Worm (Caenorhabditis elegans) whole organism, dauer: ENCODE results near the gene F21A3.4.

Source experiments
- unc-62 ChIP-seq: sonication (generic microtip); optimal IDR thresholded peaks from 2 replicates; lab custom pipeline; 2017; ENCODE audit warnings: missing biosample characterization, missing genetic modification reagents, missing genetic modification characterization

The F21A3.4 gene

DNA sequence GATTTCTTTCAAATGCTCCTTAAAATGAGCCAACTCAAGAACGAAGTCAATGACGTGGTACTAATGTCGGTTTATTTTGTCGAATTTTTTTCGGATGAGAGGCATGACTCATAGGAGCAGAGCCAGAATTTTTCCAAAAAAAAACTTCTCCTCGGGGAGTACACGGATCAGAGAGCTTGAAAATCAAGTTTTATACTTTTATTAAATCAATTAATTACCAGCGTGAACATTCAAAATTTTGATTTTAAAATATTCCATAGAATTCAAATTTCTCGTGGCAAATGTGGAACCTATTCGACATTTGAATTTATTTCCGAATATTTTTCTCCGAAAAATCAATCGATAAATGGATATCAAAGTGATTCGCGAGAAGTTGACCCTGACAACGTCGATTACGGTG, at the start of gene F21A3.4:
F21A3.4 (plus strand) TSS at position 301 of the 400 bp plus-strand sequence.
- no peak for TF ChIP-seq unc-62

DNA sequence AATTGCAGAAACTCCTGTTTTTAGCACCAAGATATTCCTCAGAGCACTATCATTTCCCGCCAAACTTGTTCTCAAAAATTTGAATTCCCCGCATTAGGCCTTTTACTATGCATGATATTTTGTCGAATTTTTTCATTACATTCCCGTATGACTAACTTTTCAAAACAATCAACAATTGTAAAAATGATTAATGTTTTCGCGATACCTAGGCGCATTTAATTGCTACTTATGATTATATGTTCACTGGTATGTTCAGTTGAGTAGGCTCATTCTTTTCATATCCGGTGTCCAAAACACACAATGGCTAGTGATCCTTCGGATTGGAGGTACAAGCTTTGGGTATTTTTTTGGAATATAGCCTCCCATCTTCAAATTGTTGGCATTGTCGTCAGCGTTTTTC, 48.7 kb upstream of the F21A3.4 start, which contains the start of gene srw-21:
srw-21 (plus strand) TSS at position 301 of the 400 bp plus-strand sequence.
- TF ChIP-seq unc-62: no peak

DNA sequence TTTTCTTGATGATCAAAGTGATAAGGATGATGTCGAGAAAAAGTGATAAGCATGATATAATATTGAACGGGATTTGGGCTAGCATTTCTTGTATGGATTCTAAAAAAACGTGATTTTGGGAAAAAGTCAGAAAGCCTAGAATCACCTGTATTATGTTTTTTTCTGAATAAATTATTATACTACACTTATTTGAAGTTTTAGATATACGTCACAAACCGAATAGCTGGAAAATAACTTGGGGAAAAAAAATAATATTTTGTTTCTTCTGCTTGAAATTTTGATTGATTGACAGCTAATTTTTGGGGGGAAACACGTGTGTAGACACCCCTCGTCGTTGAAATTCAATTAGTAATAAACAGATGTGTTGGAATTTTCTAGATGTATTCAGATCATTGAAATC, 43.9 kb upstream of the F21A3.4 start, which contains the start of gene str-264:
str-264 (minus strand) TSS at position 101 of the 400 bp plus-strand sequence.
- no peak for TF ChIP-seq unc-62

DNA sequence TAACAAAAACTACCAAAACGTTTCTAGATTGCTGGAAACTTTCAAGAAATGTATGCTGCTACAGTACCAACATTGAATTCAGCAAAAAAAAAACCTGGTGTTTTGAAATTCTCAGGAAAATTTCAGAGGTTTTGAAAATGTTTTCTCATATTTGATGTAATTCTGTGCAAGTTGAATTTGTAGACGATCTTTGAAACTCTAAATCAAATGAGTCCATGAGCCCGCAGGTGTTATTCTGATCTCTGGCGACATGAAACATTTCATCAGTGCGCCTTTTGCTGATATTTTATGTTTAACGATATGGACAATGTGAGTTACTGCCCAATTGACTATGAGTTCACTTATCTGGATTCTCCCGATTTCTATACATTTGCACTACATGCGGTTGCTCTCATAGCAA, 42.7 kb upstream of the F21A3.4 start, which contains the start of gene srh-218:
srh-218 (plus strand) TSS at position 301 of the 400 bp plus-strand sequence.
- no peak for TF ChIP-seq unc-62

DNA sequence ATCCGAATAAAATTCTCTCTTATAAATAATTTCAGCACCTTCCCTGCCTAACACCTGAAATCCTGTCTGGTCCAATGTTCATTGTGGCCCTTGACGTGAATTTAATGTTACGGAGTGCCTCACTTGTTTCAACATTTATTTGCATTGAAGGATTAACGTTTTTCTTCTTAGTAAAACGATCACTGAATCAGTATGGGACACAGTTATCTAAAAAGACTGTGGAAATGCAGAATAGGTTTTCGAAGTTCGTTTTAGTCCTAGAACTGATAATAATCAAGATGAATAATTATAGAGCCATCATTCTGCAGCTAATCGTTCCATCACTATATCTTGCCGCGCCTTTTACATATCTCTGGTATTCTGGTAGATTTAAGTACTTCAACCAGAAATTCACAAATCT, 41.3 kb upstream of the F21A3.4 start, which contains the start of gene srh-219:
srh-219 (plus strand) TSS at position 301 of the 400 bp plus-strand sequence.
- TF ChIP-seq unc-62: no peak

DNA sequence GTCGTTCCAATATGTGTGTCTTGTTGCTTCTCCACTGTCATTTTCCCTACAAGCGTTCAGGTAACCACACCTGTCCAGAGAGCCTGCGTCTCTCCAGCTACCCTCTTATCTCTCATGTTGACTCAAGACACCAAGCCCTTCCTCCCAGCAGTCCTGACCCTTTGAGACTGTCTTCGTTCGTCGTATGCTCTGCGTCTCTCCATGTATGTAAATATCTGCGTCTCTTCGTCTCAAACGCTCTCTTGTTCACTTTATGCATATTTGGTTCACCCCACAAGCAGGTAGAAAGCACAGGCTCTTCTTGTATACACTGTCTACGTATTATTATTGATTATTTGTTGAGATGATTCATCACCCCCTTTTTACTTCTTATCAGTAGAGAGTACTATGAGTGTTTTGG, 38.7 kb upstream of the F21A3.4 start:
- TF ChIP-seq unc-62: no peak

DNA sequence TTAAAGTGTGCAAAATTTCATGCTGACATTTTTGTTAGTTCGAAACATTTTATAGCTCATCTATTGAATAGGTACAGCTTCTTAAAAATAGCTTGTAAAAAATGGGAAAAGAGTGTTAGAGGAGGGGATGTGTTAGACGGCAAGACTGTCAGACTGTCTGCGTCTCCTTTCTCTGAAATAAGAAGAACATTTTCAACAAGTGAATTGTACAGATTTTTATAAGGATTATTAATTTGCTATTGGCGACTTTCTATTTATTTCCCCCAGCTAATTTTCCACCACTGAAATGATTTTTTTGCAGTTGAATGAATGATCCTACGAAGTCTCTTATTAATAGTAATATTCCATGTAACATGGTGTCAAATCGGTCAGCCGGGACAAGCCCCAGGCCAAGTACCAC, 38.0 kb upstream of the F21A3.4 start, which contains the start of gene C06B8.7:
C06B8.7 (plus strand) TSS at position 301 of the 400 bp plus-strand sequence.
- TF ChIP-seq unc-62: no peak

DNA sequence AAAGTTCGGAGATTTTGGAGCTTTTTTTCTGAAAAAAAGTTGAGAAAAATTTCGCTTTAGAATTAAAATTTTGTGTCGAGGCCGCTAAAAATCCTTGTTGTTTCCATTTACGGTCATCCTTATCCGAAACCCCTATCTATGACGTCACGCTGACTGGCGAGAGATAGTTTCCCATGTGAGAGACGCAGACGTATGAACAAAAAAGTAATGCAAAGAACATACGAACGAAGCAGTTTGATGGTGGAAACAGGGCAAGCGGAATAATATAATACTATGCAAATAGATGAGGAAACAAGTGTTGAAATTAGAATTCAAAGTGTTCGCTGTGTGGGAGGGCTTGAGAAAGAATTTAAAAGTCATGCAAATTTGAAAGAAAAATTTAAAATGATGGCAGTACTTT, 37.3 kb upstream of the F21A3.4 start:
- no peak for TF ChIP-seq unc-62

DNA sequence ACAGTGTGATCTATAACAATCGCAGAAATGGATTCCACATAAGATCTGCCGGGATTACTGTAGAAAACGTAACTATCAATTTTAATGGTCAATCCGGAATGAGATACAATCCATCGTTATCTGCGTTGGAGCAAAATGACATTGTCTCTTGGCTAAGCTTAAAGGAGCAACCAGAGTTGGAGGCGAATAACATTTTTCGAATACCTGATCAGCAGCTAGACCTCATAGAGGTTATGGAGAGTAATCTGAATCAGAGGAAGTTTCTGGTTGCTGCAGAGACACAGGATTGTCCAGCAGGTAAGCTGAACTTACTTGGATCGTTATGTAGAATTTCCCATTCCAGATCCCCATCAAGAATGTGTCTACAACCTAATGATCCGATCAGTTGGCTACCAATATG, 32.8 kb upstream of the F21A3.4 start:
- no peak for TF ChIP-seq unc-62

DNA sequence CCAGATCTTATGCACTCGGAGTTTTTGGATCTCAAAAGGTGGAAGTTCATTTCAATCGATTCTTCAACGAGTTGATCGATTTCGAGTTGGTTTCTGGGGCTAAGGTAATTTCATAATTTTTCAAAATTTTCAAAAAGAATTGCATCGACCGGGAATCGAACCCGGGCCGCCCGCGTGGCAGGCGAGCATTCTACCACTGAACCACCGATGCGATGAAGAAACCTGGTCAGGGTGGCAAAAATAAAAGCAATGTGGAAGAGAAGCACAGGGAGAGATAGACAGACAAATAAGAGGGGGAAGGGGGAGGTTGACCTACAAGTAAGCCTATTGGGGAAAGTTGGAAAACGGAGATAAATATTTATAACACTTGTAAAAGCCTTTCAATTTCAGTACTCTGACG, 31.4 kb upstream of the F21A3.4 start:
- no peak for TF ChIP-seq unc-62

DNA sequence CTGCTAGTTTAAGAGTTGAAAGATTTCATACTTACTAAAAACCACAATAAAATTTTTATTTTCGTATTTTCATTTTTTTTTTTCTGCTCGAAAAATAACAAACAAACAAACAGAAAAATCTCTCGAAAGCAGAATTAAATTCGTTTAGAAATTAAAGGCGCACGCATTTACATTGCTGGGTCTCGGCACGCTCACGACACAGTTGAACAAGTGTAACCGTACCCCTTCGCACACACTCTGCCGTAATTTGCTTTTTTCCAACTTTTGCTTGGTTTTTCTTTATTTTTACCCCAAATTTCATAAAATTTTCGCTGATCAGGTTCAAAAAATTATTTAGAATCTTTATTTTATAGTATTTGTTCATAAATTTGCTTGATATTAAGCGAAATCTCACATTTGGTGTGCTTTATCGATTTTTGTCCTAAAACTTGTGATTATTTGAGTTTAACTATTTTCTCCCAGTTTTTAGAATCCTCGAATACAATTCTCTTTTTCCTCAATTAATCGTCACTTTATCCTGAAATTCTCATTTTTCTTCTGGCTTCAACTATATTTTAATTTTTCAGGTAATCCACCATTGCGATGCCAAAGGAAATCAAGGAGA, 24.7 kb upstream of the F21A3.4 start, which contains the start of gene rpl-38:
rpl-38 (plus strand) TSS at position 554 of the 604 bp plus-strand sequence.
- no peak for TF ChIP-seq unc-62

DNA sequence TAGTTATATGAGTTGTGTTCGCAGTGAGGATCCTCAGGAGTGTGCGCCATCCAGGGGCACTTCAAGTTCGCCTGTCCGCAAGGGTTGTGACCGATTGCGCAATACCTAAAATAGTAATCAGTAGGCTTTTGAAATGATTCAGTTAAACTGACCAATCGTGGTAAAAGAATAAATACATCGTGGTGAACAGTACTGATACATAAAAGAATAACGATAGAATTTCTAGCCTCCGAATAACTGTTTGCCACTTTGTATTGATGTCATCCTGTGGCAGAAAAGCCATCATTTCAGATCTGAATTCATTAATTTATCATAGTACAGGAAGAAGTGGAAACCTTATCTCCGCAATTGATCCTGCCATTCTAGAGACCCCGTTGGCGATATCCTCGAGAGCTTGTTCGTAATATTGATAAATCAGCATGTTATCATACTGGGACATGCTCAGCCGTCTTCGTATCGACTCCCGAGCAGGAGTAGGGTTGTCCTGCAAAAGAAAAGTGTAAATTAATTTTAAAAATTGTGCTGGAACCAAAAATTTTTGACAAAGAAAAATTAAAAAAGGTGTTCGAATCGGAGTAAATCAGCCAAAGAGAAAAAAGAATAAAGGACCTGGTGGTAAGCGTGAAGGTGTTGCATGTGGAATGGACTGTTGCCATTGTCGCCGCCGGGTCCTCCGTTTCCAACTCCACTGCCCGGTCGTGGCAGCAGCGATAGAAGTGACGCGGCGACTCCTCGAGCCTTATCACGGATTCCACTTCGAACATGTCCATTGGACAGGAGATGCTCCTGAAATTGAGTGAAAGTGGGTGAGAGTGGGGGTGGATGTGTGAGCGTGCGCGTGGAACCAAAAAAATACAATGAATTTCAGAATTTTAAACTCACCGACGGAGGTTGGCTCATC, 23.3 kb upstream of the F21A3.4 start:
- TF ChIP-seq unc-62: no peak

DNA sequence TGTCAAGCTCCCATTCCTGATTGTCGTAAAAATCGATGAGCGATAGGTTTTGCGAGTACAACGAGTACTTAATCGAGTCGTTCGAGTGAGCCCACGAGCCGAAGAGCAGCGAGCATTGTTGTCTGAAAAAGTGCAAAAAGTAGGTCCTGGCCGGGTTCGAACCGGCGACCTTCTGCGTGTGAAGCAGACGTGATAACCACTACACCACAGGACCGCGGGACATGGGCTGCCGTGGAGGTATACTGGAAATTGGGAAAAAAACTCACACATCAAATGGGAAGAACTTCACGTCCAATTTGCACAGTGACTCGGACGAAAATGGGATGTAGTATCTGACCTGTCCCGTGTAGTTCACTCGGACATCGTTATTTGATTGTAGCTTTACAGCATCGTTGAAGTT, 21.1 kb upstream of the F21A3.4 start:
- no peak for TF ChIP-seq unc-62

DNA sequence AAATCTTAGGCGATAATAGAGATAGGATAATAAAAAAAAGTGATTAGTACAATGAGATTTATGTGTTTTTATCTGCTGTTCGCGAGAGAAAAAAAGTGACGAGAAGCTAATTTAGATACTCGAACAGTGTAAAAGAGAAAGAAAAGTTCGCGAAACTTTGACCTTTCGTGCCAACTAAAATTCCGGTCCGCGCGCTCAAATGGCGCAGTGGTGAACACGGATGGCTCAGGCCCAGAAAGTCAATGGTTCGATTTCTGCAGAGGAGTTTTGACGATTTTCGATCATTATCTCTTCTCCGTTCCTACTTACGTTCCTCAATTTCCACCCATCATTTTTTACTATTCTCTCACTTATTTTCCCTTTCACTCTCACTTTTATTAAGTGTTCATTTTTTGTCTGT, 19.9 kb upstream of the F21A3.4 start:
- TF ChIP-seq unc-62: no peak

DNA sequence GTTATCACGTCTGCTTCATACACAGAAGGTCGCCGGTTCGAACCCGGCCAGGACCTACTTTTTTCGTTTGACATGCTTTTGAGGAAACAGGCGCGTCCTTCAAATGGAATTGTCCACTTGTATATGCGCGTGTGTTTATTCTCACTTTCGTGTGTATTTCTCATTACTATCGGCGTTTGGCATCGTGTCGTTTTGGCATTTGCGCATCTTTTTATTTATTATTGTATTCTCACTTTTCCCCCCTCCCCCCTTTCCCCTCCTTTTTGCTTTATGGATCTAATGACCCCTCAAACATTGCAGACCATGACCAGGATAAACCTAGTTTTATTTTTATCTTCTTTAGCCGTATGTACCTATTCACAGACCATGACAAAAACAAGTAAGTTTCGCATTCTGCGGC, 19.0 kb upstream of the F21A3.4 start, which contains the start of gene F21A3.3:
F21A3.3 (plus strand) TSS at position 301 of the 400 bp plus-strand sequence.
- TF ChIP-seq unc-62: no peak

DNA sequence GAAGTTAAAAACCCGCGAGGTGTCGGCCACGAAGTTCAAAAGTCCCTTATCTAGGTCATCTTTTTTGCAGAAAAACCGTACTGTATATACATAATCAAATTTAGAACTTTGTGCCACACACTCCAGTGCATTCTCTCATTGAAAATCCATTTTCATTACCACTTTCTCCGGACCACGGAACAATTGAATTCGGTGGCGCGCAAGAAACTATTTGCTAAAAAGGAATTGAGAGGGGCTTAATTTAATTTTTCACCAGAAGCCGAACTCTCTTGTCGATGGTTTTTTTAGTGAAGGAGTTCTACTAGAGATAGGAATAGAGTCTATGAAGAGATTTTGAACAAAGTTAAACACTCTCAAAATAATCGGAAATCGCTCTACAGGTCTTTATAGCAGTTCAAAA, 16.6 kb upstream of the F21A3.4 start:
- no peak for TF ChIP-seq unc-62

DNA sequence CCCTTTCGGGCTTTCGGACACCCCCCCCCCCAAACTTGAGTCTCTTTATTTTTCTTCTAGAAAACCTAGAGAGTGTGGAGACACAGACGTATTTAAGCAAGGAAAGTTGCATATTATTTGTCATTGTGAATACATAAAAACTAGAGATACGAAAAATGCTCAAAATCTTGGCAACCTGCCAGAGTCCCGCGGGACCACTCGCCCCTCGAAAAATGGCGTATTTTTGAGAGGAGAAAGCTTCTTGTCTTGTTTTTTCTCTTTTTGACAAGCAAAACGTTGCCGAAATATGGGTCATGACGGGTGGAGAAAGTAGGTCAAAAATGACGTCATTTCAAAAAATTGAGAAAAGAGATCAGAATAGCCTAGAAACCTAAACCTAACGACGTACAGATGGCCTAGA, 16.0 kb upstream of the F21A3.4 start:
- TF ChIP-seq unc-62: no peak
